Worm (Caenorhabditis elegans): Measurements from ENCODE around the gene W05H9.4.

DNA sequence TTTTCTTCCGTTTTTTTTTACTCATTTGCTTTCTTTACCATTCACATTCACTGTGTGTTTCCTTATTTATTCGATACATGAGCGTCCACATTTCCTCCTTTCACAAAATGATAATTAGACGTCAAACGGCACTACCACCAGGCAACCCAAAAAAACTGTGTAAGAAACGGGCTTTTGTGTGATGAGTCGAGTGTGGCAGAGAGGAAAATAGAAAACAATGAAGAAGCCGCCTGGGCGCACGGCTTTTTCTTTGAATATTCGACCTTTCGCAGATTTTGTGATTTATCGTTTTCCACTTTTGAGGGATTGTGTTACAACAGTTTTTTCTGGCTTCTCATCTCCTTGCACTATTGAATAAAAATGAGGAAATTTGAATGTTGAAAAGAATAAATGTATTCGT, 14.8 kb downstream of the W05H9.4 start:
- TF ChIP-seq mab-5 (tag; optimal IDR thresholded peaks at IDR 0.05) (no peak), unc-62 (GFP tag; optimal IDR thresholded peaks at IDR 0.05) (no peak)

All from whole organism, mixed stage, embryonic.